Fruit fly (Drosophila melanogaster): Measurements from ENCODE around the gene kto.

The kto gene

DNA sequence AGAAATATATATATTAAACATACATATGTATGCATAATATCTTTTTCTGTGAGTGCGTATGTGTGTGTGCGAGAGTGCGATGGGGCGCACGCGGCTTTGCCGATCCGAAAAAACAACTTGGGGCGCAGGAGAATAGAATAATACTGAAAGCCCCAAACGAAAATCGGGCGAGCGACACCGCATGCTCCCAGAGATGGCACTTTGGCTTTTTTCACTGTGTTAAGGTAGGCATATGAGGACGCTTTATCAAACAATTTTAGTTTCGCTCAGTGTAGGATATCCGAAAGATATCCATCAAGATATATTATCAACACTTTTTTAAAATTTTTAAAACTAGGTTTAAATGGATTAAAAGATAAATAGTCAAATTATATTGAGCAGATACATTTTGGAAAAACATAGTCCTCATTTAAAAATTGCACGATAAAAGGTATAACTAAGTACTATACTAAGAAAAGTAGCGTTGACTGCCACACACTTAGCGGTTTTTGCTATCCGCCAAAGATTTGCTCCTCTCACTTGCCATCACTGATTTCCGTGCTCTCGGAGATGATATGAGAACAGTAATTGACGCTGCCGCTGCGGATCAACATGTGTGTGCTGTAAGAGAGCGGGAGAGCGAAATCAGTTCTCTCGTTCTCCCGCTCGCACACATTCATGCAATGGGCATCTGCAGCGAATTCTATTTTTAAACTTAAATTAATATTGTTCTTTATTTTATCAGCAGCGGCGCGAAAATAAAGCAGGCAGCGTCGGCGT lies 45.3 kb upstream of the kto start (continued):
- TF ChIP-seq CHES-1-like (GFP tag; optimal IDR thresholded peaks at IDR 0.05) (peak; percentile 60), CG6654 (GFP tag; optimal IDR thresholded peaks at IDR 0.05) (peak; percentile 30), shn (GFP tag; optimal IDR thresholded peaks at IDR 0.05) (peak; percentile 80), CG30020 (tag; optimal IDR thresholded peaks at IDR 0.05) (peak; percentile 37), Pdp1 (GFP tag; optimal IDR thresholded peaks at IDR 0.05) (peak; percentile 39 to 78), CrebB (tag; optimal IDR thresholded peaks at IDR 0.05) (no peak), tx (GFP tag; optimal IDR thresholded peaks at IDR 0.05) (peak; percentile 19), Hr3 (GFP tag; optimal IDR thresholded peaks at IDR 0.05) (peak; percentile 50), CG4282 (GFP tag; optimal IDR thresholded peaks at IDR 0.05) (no peak), kni (GFP tag; optimal IDR thresholded peaks at IDR 0.05) (no peak), CG11696 (GFP tag; IDR thresholded peaks at IDR 0.05) (no peak), CG14050 (GFP tag; IDR thresholded peaks at IDR 0.05) (no peak), gce (GFP tag; IDR thresholded peaks at IDR 0.05) (no peak), CG1529 (GFP tag; optimal IDR thresholded peaks at IDR 0.05) (no peak), HmgZ (tag; optimal IDR thresholded peaks at IDR 0.05) (peak; percentile 16), yki (optimal IDR thresholded peaks at IDR 0.05) (peak; percentile 21), CG3995 (GFP tag; optimal IDR thresholded peaks at IDR 0.05) (peak; percentile 34), CG12236 (GFP tag; optimal IDR thresholded peaks at IDR 0.05) (no peak), disco-r (GFP tag; optimal IDR thresholded peaks at IDR 0.05) (peak; percentile 57), CG10274 (GFP tag; optimal IDR thresholded peaks at IDR 0.05) (peak; percentile 32), fd96Cb (tag; optimal IDR thresholded peaks at IDR 0.05) (peak; percentile 67), CG12942 (GFP tag; optimal IDR thresholded peaks at IDR 0.05) (peak; percentile 51), schlank (tag; optimal IDR thresholded peaks at IDR 0.05) (peak; percentile 19), dpn (GFP tag; optimal IDR thresholded peaks at IDR 0.05) (peak; percentile 59 to 65), MBD-R2 (GFP tag; IDR thresholded peaks at IDR 0.05) (0 out of 2 replicates have a peak, but pooled peaks have one; percentile 15), D19B (GFP tag; optimal IDR thresholded peaks at IDR 0.05) (peak; percentile 74), CG2889 (GFP tag; IDR thresholded peaks at IDR 0.05) (no peak), GATAe (GFP tag; conservative IDR thresholded peaks at IDR 0.05) (no peak; the same call in 1 of the 2 replicates), Vsx1 (GFP tag; optimal IDR thresholded peaks at IDR 0.05) (no peak), CG18476 (GFP tag; optimal IDR thresholded peaks at IDR 0.05) (peak; percentile 52), Max (GFP tag; optimal IDR thresholded peaks at IDR 0.05) (peak; percentile 68), CG7987 (GFP tag; optimal IDR thresholded peaks at IDR 0.05) (no peak), CG8359 (GFP tag; optimal IDR thresholded peaks at IDR 0.05; ENCODE audit: borderline replicate concordance) (no peak), so (GFP tag; IDR thresholded peaks at IDR 0.05) (0 out of 3 replicates have a peak, but pooled peaks have one; percentile 29), dimm (GFP tag; IDR thresholded peaks at IDR 0.05) (no peak), CG16779 (GFP tag; IDR thresholded peaks at IDR 0.05) (no peak), CG32772 (GFP tag; IDR thresholded peaks at IDR 0.05) (no peak), HLHmδ (GFP tag; optimal IDR thresholded peaks at IDR 0.05) (peak; percentile 14), nmo (GFP tag; optimal IDR thresholded peaks at IDR 0.05) (peak; percentile 82), pum (GFP tag; optimal IDR thresholded peaks at IDR 0.05) (peak; percentile 46), Six4 (GFP tag; optimal IDR thresholded peaks at IDR 0.05) (peak; percentile 51), Gsc (GFP tag; IDR thresholded peaks at IDR 0.05) (no peak), slou (GFP tag; optimal IDR thresholded peaks at IDR 0.05) (peak; percentile 42), CG10654 (GFP tag; optimal IDR thresholded peaks at IDR 0.05) (peak; percentile 61), Xbp1 (GFP tag; optimal IDR thresholded peaks at IDR 0.05) (peak; percentile 72), Atf6 (GFP tag; IDR thresholded peaks at IDR 0.05) (peak; percentile 69), CG3407 (GFP tag; optimal IDR thresholded peaks at IDR 0.05) (peak; percentile 38), E2f2 (GFP tag; IDR thresholded peaks at IDR 0.05) (peak; percentile 17), CG7786 (GFP tag; optimal IDR thresholded peaks at IDR 0.05) (peak; percentile 62), Fer3 (tag; optimal IDR thresholded peaks at IDR 0.05) (peak; percentile 44)

All from whole organism, embryonic.